Worm (Caenorhabditis elegans) whole organism, L3 larva: ENCODE data around the gene damt-1.
"Not testable (repeated sequence)": the region's sequence is repeated elsewhere in the genome, so short reads cannot be mapped to it uniquely, and the experiment has no call there.

Experiments used
- egl-5 ChIP-seq: fragments of 150-350 bp; optimal IDR thresholded peaks from 2 replicates; lab custom pipeline; 2017; ENCODE audit warnings: missing biosample characterization, missing genetic modification reagents, missing genetic modification characterization, inconsistent platforms
- elt-1 ChIP-seq: fragments of 150-350 bp; optimal IDR thresholded peaks from 2 replicates; lab custom pipeline; 2014; ENCODE audit warnings: missing biosample characterization, missing genetic modification characterization
- elt-2 ChIP-seq: sonication (generic microtip); optimal IDR thresholded peaks from 2 replicates; lab custom pipeline; 2016; ENCODE audit warnings: missing genetic modification reagents, mild to moderate bottlenecking, missing genetic modification characterization, missing compliant biosample characterization
- elt-3 ChIP-seq, 3 experiments: fragments of 150-350 bp in 1 of 3; sonication (generic microtip) in 2 of 3; optimal IDR thresholded peaks; 2 replicates in 2 of 3; 4 replicates in 1 of 3; lab custom pipeline; 2014 to 2017; ENCODE audit warnings: missing biosample characterization in 3 of 3, missing genetic modification characterization in 3 of 3
- eor-1 ChIP-seq, 2 experiments: fragments of 150-350 bp; optimal IDR thresholded peaks; 2 replicates each; lab custom pipeline; 2014 to 2018; ENCODE audit warnings: missing biosample characterization in 2 of 2, missing genetic modification characterization in 2 of 2
- fos-1 ChIP-seq: fragments of 150-350 bp; optimal IDR thresholded peaks from 2 replicates; lab custom pipeline; 2014; ENCODE audit warnings: missing biosample characterization, missing genetic modification characterization
- mdl-1 ChIP-seq: fragments of 150-350 bp; optimal IDR thresholded peaks from 2 replicates; lab custom pipeline; 2014; ENCODE audit warnings: missing biosample characterization, missing genetic modification characterization
- nhr-23 ChIP-seq: fragments of 150-350 bp; optimal IDR thresholded peaks from 2 replicates; lab custom pipeline; 2014; ENCODE audit warnings: missing biosample characterization, missing genetic modification reagents, missing genetic modification characterization
- nhr-237 ChIP-seq: fragments of 150-350 bp; optimal IDR thresholded peaks from 2 replicates; lab custom pipeline; 2014; ENCODE audit warnings: missing biosample characterization, missing genetic modification characterization
- nhr-28 ChIP-seq: fragments of 150-350 bp; optimal IDR thresholded peaks from 2 replicates; lab custom pipeline; 2014; ENCODE audit warnings: missing biosample characterization, missing genetic modification characterization
- nhr-43 ChIP-seq: sonication (generic microtip); optimal IDR thresholded peaks from 2 replicates; lab custom pipeline; 2016; ENCODE audit warnings: mild to moderate bottlenecking, missing genetic modification characterization, missing compliant biosample characterization; ENCODE audit not compliant: poor library complexity, severe bottlenecking
- nhr-67 ChIP-seq: fragments of 150-350 bp; optimal IDR thresholded peaks from 2 replicates; lab custom pipeline; 2014; ENCODE audit warnings: missing biosample characterization, missing genetic modification characterization
- nhr-76 ChIP-seq: fragments of 150-350 bp; sonication (generic microtip); optimal IDR thresholded peaks from 5 replicates; lab custom pipeline; 2014; ENCODE audit warnings: missing biosample characterization, missing genetic modification characterization
- pha-4 ChIP-seq: fragments of 150-350 bp; optimal IDR thresholded peaks from 2 replicates; lab custom pipeline; 2014; ENCODE audit warnings: missing biosample characterization, missing genetic modification reagents, missing genetic modification characterization
- pqm-1 ChIP-seq: fragments of 150-350 bp; optimal IDR thresholded peaks from 2 replicates; lab custom pipeline; 2017; ENCODE audit warnings: missing biosample characterization, missing genetic modification characterization, inconsistent platforms
- sea-2 ChIP-seq: fragments of 150-350 bp; sonication (generic microtip); optimal IDR thresholded peaks from 4 replicates; lab custom pipeline; 2014; ENCODE audit warnings: missing biosample characterization, missing genetic modification reagents, missing genetic modification characterization
- unc-62 ChIP-seq: fragments of 150-350 bp; sonication (generic microtip); optimal IDR thresholded peaks from 4 replicates; lab custom pipeline; 2014; ENCODE audit warnings: missing biosample characterization, missing genetic modification reagents, missing genetic modification characterization
- ztf-4 ChIP-seq: fragments of 150-350 bp; optimal IDR thresholded peaks from 2 replicates; lab custom pipeline; 2014; ENCODE audit warnings: missing biosample characterization, missing genetic modification characterization

damt-1 gene

ce11 chrII:5754168-5754567 is 34.2 kb downstream of the damt-1 start, which contains the start of gene F10C1.8:
Gene F10C1.8 (plus strand): TSS chrII:5754468.
- TF ChIP-seq nhr-67 (tag; lab: Kevin White, UChicago) (no peak), pqm-1 (tag; lab: Kevin White, UChicago) (no peak), elt-2 (tag; lab: Kevin White, UChicago) (peak; percentile 31)

ce11 chrII:5757656-5758055 is 37.7 kb downstream of the damt-1 start, which contains the start of the genes F10C1.3 and F10C1.23:
Gene F10C1.3 (minus strand): TSS chrII:5757756.
Gene F10C1.23 (plus strand): TSS chrII:5758040.
- TF ChIP-seq egl-5, nhr-76, ztf-4 (tag; lab: Kevin White, UChicago): not testable (repeated sequence)

ce11 chrII:5765318-5765717 is 45.4 kb downstream of the damt-1 start, which contains the start of gene ifb-1:
Gene ifb-1 (plus strand): TSS chrII:5765618.
- no peak for TF ChIP-seq unc-62 (GFP tag; lab: Kevin White, UChicago)
- TF ChIP-seq ztf-4 (tag; lab: Kevin White, UChicago) = no peak

- peak; percentile 91 for TF ChIP-seq elt-1 (tag; lab: Kevin White, UChicago)
- TF ChIP-seq fos-1 = no peak
- no peak for TF ChIP-seq mdl-1 (tag; lab: Kevin White, UChicago)
- no peak for TF ChIP-seq eor-1 (tag; optimal IDR thresholded peaks at IDR 0.05; lab: Kevin White, UChicago)
- no peak for TF ChIP-seq nhr-237
- TF ChIP-seq nhr-23 (tag; lab: Kevin White, UChicago) = peak; percentile 29
- no peak for TF ChIP-seq sea-2 (GFP tag; lab: Kevin White, UChicago)
- no peak for TF ChIP-seq nhr-43 (tag; lab: Kevin White, UChicago)
- no peak for TF ChIP-seq nhr-28 (tag; lab: Kevin White, UChicago)
- peak in 1 of 3 experiments; percentile 15 for TF ChIP-seq elt-3 (tag; optimal IDR thresholded peaks at IDR 0.05; lab: Kevin White, UChicago)
- TF ChIP-seq pha-4 (tag; lab: Kevin White, UChicago) = no peak
Observed at ce11 chrII:5768274-5768820, 48.4 kb downstream of the damt-1 start.
